Worm (Caenorhabditis elegans): ENCODE results near the gene C08E8.9.
A peak's percentile ranks its signal among the peaks of the same experiment; 100 is the strongest.
"Not testable (repeated sequence)": the region's sequence is repeated elsewhere in the genome, so short reads cannot be mapped to it uniquely, and the experiment has no call there.

Gene C08E8.9

DNA sequence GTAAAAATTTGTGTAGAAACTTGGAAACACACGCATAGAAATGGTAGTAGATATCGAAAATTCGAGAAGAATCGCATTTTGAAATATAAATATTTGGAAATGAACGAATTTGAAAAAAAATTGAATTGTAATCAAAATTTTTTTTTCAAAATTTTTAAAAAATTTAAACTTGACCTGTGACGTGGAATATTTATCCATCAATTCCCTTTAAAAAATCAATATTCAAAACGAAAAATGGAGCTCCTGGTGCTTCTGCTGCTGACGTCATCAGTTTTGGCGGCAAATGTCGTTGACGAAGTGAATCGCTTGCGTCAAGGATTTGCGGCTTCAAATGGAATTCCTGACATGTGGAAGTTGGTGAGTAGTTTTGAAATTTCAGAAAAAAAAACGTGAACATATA lies 24.4 kb downstream of the C08E8.9 start, which contains the start of the genes Y51A2B.4 and Y51A2B.5:
TSS of gene Y51A2B.4 (minus strand) at position 101 of the 400 bp plus-strand sequence.
TSS of gene Y51A2B.5 (plus strand) at position 232 of the 400 bp plus-strand sequence.
- TF ChIP-seq daf-12 (tag; optimal IDR thresholded peaks at IDR 0.05): no peak
- TF ChIP-seq ceh-16 (tag; optimal IDR thresholded peaks at IDR 0.05): no peak
- no peak for TF ChIP-seq nhr-237 (tag; optimal IDR thresholded peaks at IDR 0.05)
- TF ChIP-seq pha-4 (tag; optimal IDR thresholded peaks at IDR 0.05): no peak
- TF ChIP-seq snpc-4 (tag; optimal IDR thresholded peaks at IDR 0.05): no peak

DNA sequence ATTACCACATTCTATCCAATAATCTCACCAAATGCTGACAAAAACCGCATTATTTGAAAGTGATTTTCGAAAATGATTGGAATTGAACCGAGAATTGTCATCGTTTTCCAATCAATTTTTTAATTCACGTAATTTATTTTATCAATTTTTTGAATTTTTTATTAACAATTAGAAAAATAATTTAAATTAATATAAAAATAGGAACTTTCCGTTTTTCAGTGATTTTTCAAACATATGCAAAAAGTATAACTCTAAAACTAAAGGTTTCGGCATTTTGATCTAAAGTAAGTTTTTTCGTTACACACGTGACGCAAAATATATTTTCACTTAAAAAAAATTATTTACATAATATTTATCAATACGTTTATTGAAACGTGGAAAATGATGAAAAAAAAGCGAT lies 29.5 kb downstream of the C08E8.9 start, which contains the start of gene Y51A2B.6:
TSS of gene Y51A2B.6 (minus strand) at position 101 of the 400 bp plus-strand sequence.
- no peak for TF ChIP-seq sea-2 (GFP tag; optimal IDR thresholded peaks at IDR 0.05)
- TF ChIP-seq nhr-25 (tag; optimal IDR thresholded peaks at IDR 0.05): no peak

DNA sequence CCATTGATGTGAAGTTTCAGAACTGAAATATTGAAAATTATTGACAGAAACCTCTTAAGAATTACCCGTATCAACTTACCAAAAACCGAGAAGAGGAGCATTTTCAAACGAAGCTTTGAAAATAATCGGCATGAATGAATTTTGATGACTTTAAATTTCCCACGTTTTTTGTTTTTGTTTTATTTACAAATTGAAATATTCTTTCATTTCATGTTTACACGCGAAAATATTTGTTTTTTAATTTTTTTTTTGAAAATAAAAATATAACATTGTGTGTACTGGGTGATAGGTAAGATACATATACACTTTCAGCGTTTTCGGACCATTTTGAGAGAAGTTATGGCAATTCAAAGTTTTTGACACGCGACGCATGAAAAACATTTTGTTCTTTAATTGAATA lies 31.0 kb downstream of the C08E8.9 start, which contains the start of gene Y51A2B.9:
TSS of gene Y51A2B.9 (minus strand) at position 101 of the 400 bp plus-strand sequence.
- no peak for TF ChIP-seq fos-1 (tag; optimal IDR thresholded peaks at IDR 0.05)
- TF ChIP-seq sea-2 (GFP tag; optimal IDR thresholded peaks at IDR 0.05): no peak

- TF ChIP-seq lsy-12 (tag; optimal IDR thresholded peaks at IDR 0.05) (no peak), sea-2 (GFP tag; optimal IDR thresholded peaks at IDR 0.05) (no peak), nhr-76 (tag; optimal IDR thresholded peaks at IDR 0.05) (no peak), nhr-25 (tag; optimal IDR thresholded peaks at IDR 0.05) (no peak), egl-5 (tag; optimal IDR thresholded peaks at IDR 0.05) (no peak), zag-1 (tag; optimal IDR thresholded peaks at IDR 0.05) (no peak), fkh-10 (GFP tag; optimal IDR thresholded peaks at IDR 0.05) (no peak)
These were observed 33.2 kb downstream of the C08E8.9 start, which contains the start of gene Y51A2B.16 for ce11 chrV:18397814-18398213. Y51A2B.16 (minus strand) TSS chrV:18397914.

ce11 chrV:18402743-18403142 lies 38.1 kb downstream of the C08E8.9 start:
- TF ChIP-seq nhr-43 (tag; optimal IDR thresholded peaks at IDR 0.05; ENCODE audit: poor library complexity, severe bottlenecking) (no peak), egl-27 (tag; optimal IDR thresholded peaks at IDR 0.05) (no peak)

DNA sequence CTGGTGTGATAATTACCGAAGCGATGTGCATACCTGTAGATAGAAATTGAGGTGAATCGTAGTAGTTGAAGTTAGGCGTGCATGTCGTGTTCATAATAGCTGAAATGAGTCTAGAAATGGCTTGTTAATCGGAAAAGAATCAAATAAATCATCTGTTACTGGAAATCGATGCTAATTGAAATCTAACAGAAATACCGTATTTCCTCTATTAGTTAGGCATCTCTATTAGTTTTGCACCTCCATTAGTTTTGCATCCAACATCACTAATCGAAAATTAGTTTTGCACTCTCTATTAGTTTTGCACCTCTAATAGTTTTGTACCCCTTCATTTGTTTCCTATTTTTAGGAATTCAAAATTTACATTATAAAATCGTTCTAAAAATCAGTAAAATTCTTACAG lies 40.1 kb downstream of the C08E8.9 start, which contains the start of gene srh-209:
TSS of gene srh-209 (minus strand) at position 101 of the 400 bp plus-strand sequence.
- not testable (repeated sequence) for TF ChIP-seq pqm-1, eor-1, pha-4 (tag; optimal IDR thresholded peaks at IDR 0.05)

DNA sequence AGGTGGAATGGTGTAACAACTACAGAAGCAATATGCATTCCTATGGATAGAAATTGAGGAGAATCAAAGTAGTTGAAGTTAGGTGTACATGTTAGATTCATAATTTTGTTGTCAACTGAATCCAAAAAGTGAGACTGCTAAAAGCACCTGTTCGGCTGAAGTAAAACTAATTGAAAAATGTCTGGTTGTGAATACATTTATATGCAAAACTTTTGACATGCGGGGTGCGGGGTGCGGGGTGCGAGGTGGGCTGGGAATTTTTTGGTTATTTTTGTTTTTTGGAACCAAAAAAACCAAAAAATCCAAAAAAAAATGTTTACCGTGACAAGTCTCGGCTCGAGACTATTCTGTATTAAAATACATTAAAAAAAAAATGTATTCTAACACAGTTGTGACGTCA lies 45.5 kb downstream of the C08E8.9 start, which contains the start of gene srh-207:
TSS of gene srh-207 (minus strand) at position 101 of the 400 bp plus-strand sequence.
- TF ChIP-seq ztf-4 (tag; optimal IDR thresholded peaks at IDR 0.05) (no peak), nhr-12 (tag; optimal IDR thresholded peaks at IDR 0.05) (no peak), ceh-16 (tag; optimal IDR thresholded peaks at IDR 0.05) (no peak), lin-15B (tag; optimal IDR thresholded peaks at IDR 0.05) (no peak), eor-1 (tag; optimal IDR thresholded peaks at IDR 0.05) (no peak), elt-2 (tag; optimal IDR thresholded peaks at IDR 0.05) (no peak), pha-4 (tag; optimal IDR thresholded peaks at IDR 0.05) (no peak), unc-62 (GFP tag; optimal IDR thresholded peaks at IDR 0.05) (no peak), ama-1 (optimal IDR thresholded peaks at IDR 0.05) (no peak), ceh-82 (tag; optimal IDR thresholded peaks at IDR 0.05) (no peak), fos-1 (tag; optimal IDR thresholded peaks at IDR 0.05) (no peak), nfya-1 (tag; optimal IDR thresholded peaks at IDR 0.05; ENCODE audit: insufficient read depth) (no peak), nhr-76 (tag; optimal IDR thresholded peaks at IDR 0.05) (no peak), ZK546.5 (tag; optimal IDR thresholded peaks at IDR 0.05) (no peak)

DNA sequence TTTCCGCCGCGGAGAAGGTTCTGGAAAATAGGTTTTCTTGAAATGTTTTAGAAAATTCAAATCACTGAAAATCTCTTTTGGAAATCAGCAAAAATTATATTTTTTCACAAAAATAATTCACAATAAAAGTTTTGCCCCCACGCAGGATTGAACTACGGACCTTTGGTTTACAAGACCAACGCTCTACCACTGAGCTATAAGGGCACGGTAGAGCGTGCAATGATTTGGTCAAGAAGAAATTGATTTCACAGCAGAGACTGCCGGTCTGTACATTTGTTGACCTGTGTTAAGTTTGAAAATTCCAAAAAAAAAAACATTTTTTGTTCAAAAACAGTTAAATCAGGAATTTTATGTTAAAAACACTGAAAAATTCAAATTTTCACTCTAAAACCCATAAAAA lies 47.7 kb downstream of the C08E8.9 start:
- no peak for TF ChIP-seq lsy-12 (tag; optimal IDR thresholded peaks at IDR 0.05)
- TF ChIP-seq elt-2 (tag; optimal IDR thresholded peaks at IDR 0.05): peak; percentile 14
- TF ChIP-seq nhr-76 (tag; optimal IDR thresholded peaks at IDR 0.05): no peak

Measured in whole organism, L3 larva.